Worm (Caenorhabditis elegans) whole organism, L4/young adult: ENCODE measurements around the gene srbc-14.

Source experiments
- W03F9.2 ChIP-seq: fragments of 150-350 bp; optimal IDR thresholded peaks from 2 replicates; lab custom pipeline; 2014; ENCODE audit warnings: missing biosample characterization, missing genetic modification characterization
- him-1 ChIP-seq: sonication (generic microtip); optimal IDR thresholded peaks from 2 replicates; lab custom pipeline; 2016; ENCODE audit warnings: missing genotype, missing genetic modification reagents, missing genetic modification characterization, missing compliant biosample characterization

DNA sequence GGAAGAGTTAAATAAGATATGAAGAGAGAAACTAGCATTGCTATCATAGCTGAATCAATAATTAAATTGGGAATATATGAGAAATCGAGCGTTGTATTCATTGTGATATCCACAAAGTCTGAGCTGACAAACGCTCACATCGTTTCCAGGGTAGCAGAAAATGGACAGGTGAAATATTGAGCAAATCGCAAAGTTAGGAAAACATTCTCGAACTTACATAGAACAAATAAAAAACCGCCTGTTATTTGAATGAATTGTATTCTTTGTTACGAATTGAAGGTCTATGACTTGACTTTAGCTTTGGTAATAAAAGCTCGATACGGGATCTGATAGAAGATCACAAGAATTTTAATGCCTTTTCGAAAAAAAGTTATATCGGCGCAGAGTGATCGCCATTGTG, 35.6 kb downstream of the srbc-14 start, which contains the start of gene srz-94:
- TF ChIP-seq him-1 (no peak), W03F9.2 (tag; lab: Kevin White, UChicago) (no peak)
